Worm (Caenorhabditis elegans): ENCODE measurements around the gene hacl-1.

- TF ChIP-seq bed-1 (GFP tag; IDR thresholded peaks at IDR 0.05), result no peak
- no peak for TF ChIP-seq gei-17 (GFP tag; optimal IDR thresholded peaks at IDR 0.05)
- no peak for TF ChIP-seq F49E8.2 (tag; optimal IDR thresholded peaks at IDR 0.05; ENCODE audit: insufficient read depth)
- peak; percentile 78 for TF ChIP-seq C17E4.6 (GFP tag; IDR thresholded peaks at IDR 0.05)
- TF ChIP-seq Y95B8A.8 (GFP tag; IDR thresholded peaks at IDR 0.05), result peak; percentile 81; the same call in 1 of the 2 replicates
- no peak for TF ChIP-seq ZK185.1 (tag; optimal IDR thresholded peaks at IDR 0.05; ENCODE audit: poor library complexity, severe bottlenecking)
- TF ChIP-seq ceh-58 (GFP tag; IDR thresholded peaks at IDR 0.05), result 0 out of 2 replicates have a peak, but pooled peaks have one; percentile 20
- peak; percentile 88 for TF ChIP-seq dpl-1 (GFP tag; optimal IDR thresholded peaks at IDR 0.05)
- TF ChIP-seq C06A6.2 (GFP tag; conservative IDR thresholded peaks at IDR 0.05), result no peak
- peak; percentile 94 for TF ChIP-seq ceh-91 (GFP tag; IDR thresholded peaks at IDR 0.05)
- TF ChIP-seq tlf-1 (GFP tag; optimal IDR thresholded peaks at IDR 0.05), result peak; percentile 81
- no peak for TF ChIP-seq zim-3 (tag; optimal IDR thresholded peaks at IDR 0.05)
- no peak for TF ChIP-seq pha-4 (tag; optimal IDR thresholded peaks at IDR 0.05)
- no peak for TF ChIP-seq lin-26 (GFP tag; IDR thresholded peaks at IDR 0.05)
Measured at ce11 chrII:11537115-11537514, 44.4 kb upstream of the hacl-1 start.

All from whole organism, young adult.